Worm (Caenorhabditis elegans): ENCODE results near the gene mam-5.

DNA sequence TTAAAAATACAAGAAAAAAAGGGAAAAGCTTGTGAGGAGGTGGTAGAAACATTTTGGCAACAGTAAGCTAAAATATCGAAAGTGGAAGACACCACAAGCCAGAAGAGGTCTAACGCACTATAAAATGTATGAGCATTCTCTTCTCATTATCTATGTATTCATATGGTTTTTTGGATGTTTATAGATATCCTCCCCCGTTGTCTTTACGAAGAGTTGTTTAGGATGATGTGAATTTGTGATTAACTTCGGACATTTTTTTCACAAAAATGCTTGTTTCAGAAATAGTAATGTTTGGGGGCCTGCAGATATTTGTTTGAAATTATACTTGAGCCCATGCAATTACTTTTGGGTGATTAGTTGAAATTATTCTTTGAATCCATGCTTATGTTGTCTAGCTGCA lies 37.5 kb upstream of the mam-5 start, which contains the start of gene mec-9:
- no peak for TF ChIP-seq nhr-111 (GFP tag; optimal IDR thresholded peaks at IDR 0.05)
- no peak for TF ChIP-seq nhr-10 (tag; optimal IDR thresholded peaks at IDR 0.05)
- TF ChIP-seq pqm-1 (tag; optimal IDR thresholded peaks at IDR 0.05) = no peak
- no peak for TF ChIP-seq ceh-82 (tag; optimal IDR thresholded peaks at IDR 0.05)
- no peak for TF ChIP-seq ctbp-1 (GFP tag; IDR thresholded peaks at IDR 0.05)
- TF ChIP-seq unc-62 (GFP tag; optimal IDR thresholded peaks at IDR 0.05 in 1 of 2) = no peak
- no peak for TF ChIP-seq unc-62 (tag; optimal IDR thresholded peaks at IDR 0.05)
- no peak for TF ChIP-seq F49E8.2 (tag; optimal IDR thresholded peaks at IDR 0.05; ENCODE audit: borderline replicate concordance)
- TF ChIP-seq ceh-28 (tag; optimal IDR thresholded peaks at IDR 0.05) = no peak
- TF ChIP-seq hmg-1.1 (GFP tag; IDR thresholded peaks at IDR 0.05) = no peak
- no peak for TF ChIP-seq skn-1 (tag; optimal IDR thresholded peaks at IDR 0.05)
- TF ChIP-seq egl-27 (tag; optimal IDR thresholded peaks at IDR 0.05) = no peak
- TF ChIP-seq saeg-2 (GFP tag; IDR thresholded peaks at IDR 0.05) = no peak
- no peak for TF ChIP-seq ces-1 (GFP tag; optimal IDR thresholded peaks at IDR 0.05)
